Fruit fly (Drosophila melanogaster): ENCODE data around the gene spen.

The spen gene

dm6 chr2L:166115-167069 is 7.6 kb downstream of the spen start (continued):
- TF ChIP-seq Opbp (GFP tag; IDR thresholded peaks at IDR 0.05; ENCODE audit: partially characterized antibody) (no peak), tna (GFP tag; IDR thresholded peaks at IDR 0.05; ENCODE audit: partially characterized antibody) (no peak), CHES-1-like (GFP tag; optimal IDR thresholded peaks at IDR 0.05) (peak; percentile 87), CG4404 (GFP tag; IDR thresholded peaks at IDR 0.05) (no peak), CG6854 (GFP tag; optimal IDR thresholded peaks at IDR 0.05) (peak; percentile 78), MESR4 (GFP tag; optimal IDR thresholded peaks at IDR 0.05) (no peak), toy (GFP tag; IDR thresholded peaks at IDR 0.05) (no peak), sr (GFP tag; IDR thresholded peaks at IDR 0.05) (no peak), CG34376 (GFP tag; optimal IDR thresholded peaks at IDR 0.05) (peak; percentile 97), Stat92E (GFP tag; optimal IDR thresholded peaks at IDR 0.05) (peak in 2 of 3 experiments; percentile 38 to 76), CG31224 (GFP tag; IDR thresholded peaks at IDR 0.05) (no peak), CG15601 (tag; optimal IDR thresholded peaks at IDR 0.05) (peak; percentile 75), sd (tag; optimal IDR thresholded peaks at IDR 0.05) (peak; percentile 84), sens-2 (GFP tag; IDR thresholded peaks at IDR 0.05) (no peak), Oli (tag; optimal IDR thresholded peaks at IDR 0.05) (peak; percentile 3), NfI (GFP tag; optimal IDR thresholded peaks at IDR 0.05) (peak; percentile 68), CG34422 (GFP tag; IDR thresholded peaks at IDR 0.05) (no peak), CG7372 (GFP tag; IDR thresholded peaks at IDR 0.05) (no peak), CG10366 (GFP tag; IDR thresholded peaks at IDR 0.05) (no peak), dati (GFP tag; IDR thresholded peaks at IDR 0.05) (no peak), prd (optimal IDR thresholded peaks at IDR 0.05) (no peak), prd (GFP tag; IDR thresholded peaks at IDR 0.05) (no peak), CG10959 (GFP tag; IDR thresholded peaks at IDR 0.05) (no peak), wor (GFP tag; IDR thresholded peaks at IDR 0.05) (no peak), CG14050 (GFP tag; IDR thresholded peaks at IDR 0.05) (no peak), CG7357 (GFP tag; IDR thresholded peaks at IDR 0.05) (no peak), mld (GFP tag; IDR thresholded peaks at IDR 0.05; ENCODE audit: partially characterized antibody) (no peak), Max (GFP tag; optimal IDR thresholded peaks at IDR 0.05) (peak; percentile 62), Sry-δ (GFP tag; optimal IDR thresholded peaks at IDR 0.05) (peak; percentile 28), sob (GFP tag; IDR thresholded peaks at IDR 0.05) (no peak), Mad (GFP tag; optimal IDR thresholded peaks at IDR 0.05) (peak; percentile 22), bowl (GFP tag; IDR thresholded peaks at IDR 0.05) (no peak), CkIIα-i1 (GFP tag; IDR thresholded peaks at IDR 0.05) (no peak), Hsf (GFP tag; optimal IDR thresholded peaks at IDR 0.05) (peak; percentile 30), CG1603 (tag; optimal IDR thresholded peaks at IDR 0.05) (peak; percentile 54), CG8281 (tag; optimal IDR thresholded peaks at IDR 0.05) (peak; percentile 51), zfh2 (GFP tag; optimal IDR thresholded peaks at IDR 0.05) (peak; percentile 45), mirr (GFP tag; optimal IDR thresholded peaks at IDR 0.05) (peak; percentile 98), Hey (tag; optimal IDR thresholded peaks at IDR 0.05) (peak; percentile 82), sim (GFP tag; IDR thresholded peaks at IDR 0.05) (no peak), jumu (GFP tag; optimal IDR thresholded peaks at IDR 0.05) (peak; percentile 56), CG30403 (GFP tag; optimal IDR thresholded peaks at IDR 0.05) (peak; percentile 27), Ada2b (GFP tag; IDR thresholded peaks at IDR 0.05) (no peak), CG12769 (tag; optimal IDR thresholded peaks at IDR 0.05) (peak; percentile 63), eyg (GFP tag; optimal IDR thresholded peaks at IDR 0.05) (peak; percentile 74), chif (GFP tag; optimal IDR thresholded peaks at IDR 0.05) (peak in 1 of 2 experiments; percentile 50), Sin3A (optimal IDR thresholded peaks at IDR 0.05) (no peak)
